Worm (Caenorhabditis elegans): ENCODE data around the gene arrd-4.

ce11 chrII:9834921-9835320 is 3.2 kb downstream of the arrd-4 start, which contains the start of gene arrd-5:
- no peak for TF ChIP-seq unc-62 (GFP tag; optimal IDR thresholded peaks at IDR 0.05)
- TF ChIP-seq ztf-26 (tag; optimal IDR thresholded peaks at IDR 0.05): no peak
- TF ChIP-seq dox-1 (GFP tag; IDR thresholded peaks at IDR 0.05): no peak
- no peak for TF ChIP-seq let-607 (tag; optimal IDR thresholded peaks at IDR 0.05)
- TF ChIP-seq aptf-2 (GFP tag; conservative IDR thresholded peaks at IDR 0.05): no peak
- no peak for TF ChIP-seq nfya-1 (tag; optimal IDR thresholded peaks at IDR 0.05; ENCODE audit: borderline replicate concordance, insufficient read depth)
- no peak for TF ChIP-seq F55B11.4 (tag; optimal IDR thresholded peaks at IDR 0.05; ENCODE audit: borderline replicate concordance, insufficient read depth)
- TF ChIP-seq tbx-9 (tag; optimal IDR thresholded peaks at IDR 0.05; ENCODE audit: borderline replicate concordance): no peak
- no peak for TF ChIP-seq egl-18 (GFP tag; IDR thresholded peaks at IDR 0.05)
- no peak for TF ChIP-seq ceh-100 (GFP tag; IDR thresholded peaks at IDR 0.05)
- no peak for TF ChIP-seq F57A8.1 (GFP tag; optimal IDR thresholded peaks at IDR 0.05)
- no peak for TF ChIP-seq F49E8.2 (tag; optimal IDR thresholded peaks at IDR 0.05; ENCODE audit: insufficient read depth)
